Fruit fly (Drosophila melanogaster) whole organism, embryonic: ENCODE data around the gene Tnks.

Experiments
- Atf3 ChIP-seq: fragments of 200-800 bp; sonication (Bioruptor generic); optimal IDR thresholded peaks from 3 replicates; lab custom pipeline; 2016; ENCODE audit warnings: missing biosample characterization, missing genetic modification characterization
- CG10147 ChIP-seq: fragments of 200-800 bp; sonication (Bioruptor generic); optimal IDR thresholded peaks from 2 replicates; lab custom pipeline; 2019; ENCODE audit warnings: missing biosample characterization, mild to moderate bottlenecking, missing genetic modification characterization, moderate library complexity
- CG10366 ChIP-seq: fragments of 200-800 bp; sonication (Bioruptor generic); IDR thresholded peaks from 2 replicates; pipeline ENCODE4 v1.3.6; 2022; ENCODE audit warnings: missing biosample characterization, missing genetic modification characterization
- CG12744 ChIP-seq: fragments of 200-800 bp; sonication (Bioruptor generic); optimal IDR thresholded peaks from 2 replicates; lab custom pipeline; 2016; ENCODE audit warnings: missing biosample characterization, missing genetic modification characterization
- CG12769 ChIP-seq: fragments of 200-800 bp; sonication (Bioruptor generic); optimal IDR thresholded peaks from 2 replicates; lab custom pipeline; 2019; ENCODE audit warnings: missing biosample characterization, mild to moderate bottlenecking, missing genetic modification characterization, moderate library complexity
- CG13775 ChIP-seq: fragments of 200-800 bp; sonication (Bioruptor generic); optimal IDR thresholded peaks from 3 replicates; lab custom pipeline; 2017; ENCODE audit warnings: missing biosample characterization, mild to moderate bottlenecking, missing genetic modification characterization
- CG14965 ChIP-seq: fragments of 200-800 bp; sonication (Bioruptor generic); optimal IDR thresholded peaks from 2 replicates; lab custom pipeline; 2016; ENCODE audit warnings: missing biosample characterization, missing genetic modification characterization, borderline replicate concordance
- CG15073 ChIP-seq: fragments of 200-800 bp; sonication (Bioruptor generic); optimal IDR thresholded peaks from 2 replicates; lab custom pipeline; 2016; ENCODE audit warnings: missing biosample characterization, missing genetic modification characterization
- CG16813 ChIP-seq: fragments of 200-800 bp; sonication (Bioruptor generic); IDR thresholded peaks from 3 replicates; pipeline ENCODE4 v1.3.6; 2022; ENCODE audit warnings: missing biosample characterization, missing genetic modification characterization; ENCODE audit not compliant: partially characterized antibody
- CG18599 ChIP-seq: fragments of 200-800 bp; sonication (Bioruptor generic); optimal IDR thresholded peaks from 3 replicates; lab custom pipeline; 2017; ENCODE audit warnings: missing biosample characterization, missing genetic modification characterization, mild to moderate bottlenecking, moderate library complexity, missing genetic modification reagents
- CG2129 ChIP-seq: fragments of 200-800 bp; sonication (Bioruptor generic); IDR thresholded peaks from 2 replicates; pipeline ENCODE4 v1.3.6; 2022; ENCODE audit warnings: missing biosample characterization, missing genetic modification characterization; ENCODE audit not compliant: partially characterized antibody
- CG2202 ChIP-seq: fragments of 200-800 bp; sonication (Bioruptor generic); optimal IDR thresholded peaks from 2 replicates; lab custom pipeline; 2018; ENCODE audit warnings: missing biosample characterization, mild to moderate bottlenecking, missing genetic modification characterization
- CG2678 ChIP-seq: fragments of 200-800 bp; sonication (Bioruptor generic); optimal IDR thresholded peaks from 3 replicates; lab custom pipeline; 2019; ENCODE audit warnings: missing biosample characterization, mild to moderate bottlenecking, missing genetic modification characterization, moderate library complexity
- CG30403 ChIP-seq: fragments of 200-800 bp; sonication (Bioruptor generic); optimal IDR thresholded peaks from 3 replicates; lab custom pipeline; 2016; ENCODE audit warnings: missing biosample characterization, missing genetic modification characterization
- CG31441 ChIP-seq: fragments of 200-800 bp; sonication (Bioruptor generic); IDR thresholded peaks from 2 replicates; pipeline ENCODE4 v1.3.6; 2022; ENCODE audit warnings: missing biosample characterization, missing genetic modification characterization
- CG34224 ChIP-seq: fragments of 200-800 bp; sonication (Bioruptor generic); IDR thresholded peaks from 3 replicates; pipeline ENCODE4 v1.3.6; 2022; ENCODE audit warnings: missing biosample characterization, missing genetic modification characterization; ENCODE audit not compliant: partially characterized antibody
- CG6272 ChIP-seq: fragments of 200-800 bp; sonication (Bioruptor generic); IDR thresholded peaks from 2 replicates; pipeline ENCODE4 v1.3.6; 2022; ENCODE audit warnings: missing biosample characterization, missing genetic modification characterization
- CG7372 ChIP-seq: fragments of 200-800 bp; sonication (Bioruptor generic); IDR thresholded peaks from 2 replicates; pipeline ENCODE4 v1.3.6; 2022; ENCODE audit warnings: missing biosample characterization, missing genetic modification characterization
- CG7745 ChIP-seq: fragments of 200-800 bp; sonication (Bioruptor generic); optimal IDR thresholded peaks from 2 replicates; lab custom pipeline; 2018; ENCODE audit warnings: missing biosample characterization, mild to moderate bottlenecking, missing genetic modification characterization, moderate library complexity
- CG7786 ChIP-seq: fragments of 200-800 bp; sonication (Bioruptor generic); optimal IDR thresholded peaks from 2 replicates; lab custom pipeline; 2016; ENCODE audit warnings: missing biosample characterization, missing genetic modification characterization
- CrebB ChIP-seq: fragments of 200-800 bp; sonication (Bioruptor generic); optimal IDR thresholded peaks from 3 replicates; lab custom pipeline; 2018; ENCODE audit warnings: missing biosample characterization, mild to moderate bottlenecking, missing genetic modification characterization
- D19A ChIP-seq: fragments of 200-800 bp; optimal IDR thresholded peaks from 3 replicates; lab custom pipeline; 2019; ENCODE audit warnings: missing biosample characterization, mild to moderate bottlenecking, missing genetic modification characterization, moderate library complexity
- Dek ChIP-seq: fragments of 200-800 bp; sonication (Bioruptor generic); optimal IDR thresholded peaks from 3 replicates; lab custom pipeline; 2019; ENCODE audit warnings: missing biosample characterization, mild to moderate bottlenecking, missing genetic modification characterization, moderate library complexity
- H2.0 ChIP-seq: fragments of 200-800 bp; sonication (Bioruptor generic); IDR thresholded peaks from 2 replicates; pipeline ENCODE4 v1.3.6; 2022; ENCODE audit warnings: missing biosample characterization, missing genetic modification characterization
- Mad ChIP-seq: fragments of 200-800 bp; sonication (Bioruptor generic); optimal IDR thresholded peaks from 2 replicates; lab custom pipeline; 2016; ENCODE audit warnings: missing biosample characterization, missing genetic modification characterization
- NK7.1 ChIP-seq: fragments of 200-800 bp; sonication (Bioruptor generic); optimal IDR thresholded peaks from 3 replicates; lab custom pipeline; 2016; ENCODE audit warnings: missing biosample characterization, missing genetic modification characterization
- Oli ChIP-seq: fragments of 200-800 bp; sonication (Bioruptor generic); optimal IDR thresholded peaks from 2 replicates; lab custom pipeline; 2018; ENCODE audit warnings: missing biosample characterization, mild to moderate bottlenecking, missing genetic modification characterization, moderate library complexity
- Pdp1 ChIP-seq, 2 experiments: fragments of 200-800 bp; sonication (Bioruptor generic); optimal IDR thresholded peaks; 3 replicates each; lab custom pipeline; 2016; ENCODE audit warnings: missing biosample characterization in 2 of 2, missing genetic modification characterization in 2 of 2, mild to moderate bottlenecking in 1 of 2, moderate library complexity in 1 of 2
- Scr ChIP-seq: fragments of 200-800 bp; sonication (Bioruptor generic); IDR thresholded peaks from 2 replicates; pipeline ENCODE4 v1.3.6; 2022; ENCODE audit warnings: missing biosample characterization, missing genetic modification characterization; ENCODE audit not compliant: partially characterized antibody
- Sox102F ChIP-seq: fragments of 200-800 bp; sonication (Bioruptor generic); optimal IDR thresholded peaks from 2 replicates; lab custom pipeline; 2018; ENCODE audit warnings: missing biosample characterization, mild to moderate bottlenecking, missing genetic modification characterization, moderate library complexity
- Tbp ChIP-seq: fragments of >200 bp; optimal IDR thresholded peaks from 2 replicates; lab custom pipeline; 2018; ENCODE audit warnings: missing biosample characterization, missing genetic modification characterization
- YL-1 ChIP-seq: fragments of 200-800 bp; sonication (Bioruptor generic); optimal IDR thresholded peaks from 3 replicates; lab custom pipeline; 2017; ENCODE audit warnings: missing biosample characterization, mild to moderate bottlenecking, missing genetic modification characterization
- ab ChIP-seq: fragments of 200-800 bp; sonication (Bioruptor generic); optimal IDR thresholded peaks from 2 replicates; lab custom pipeline; 2016; ENCODE audit warnings: missing biosample characterization, missing genetic modification characterization
- ase ChIP-seq: fragments of 200-800 bp; sonication (Bioruptor generic); IDR thresholded peaks from 3 replicates; pipeline ENCODE4 v1.3.6; 2022; ENCODE audit warnings: missing biosample characterization, missing genetic modification characterization
- corto ChIP-seq: fragments of 200-800 bp; sonication (Bioruptor generic); optimal IDR thresholded peaks from 2 replicates; lab custom pipeline; 2016; ENCODE audit warnings: missing biosample characterization, mild to moderate bottlenecking, missing genetic modification characterization, moderate library complexity
- fd3F ChIP-seq: fragments of 200-800 bp; sonication (Bioruptor generic); optimal IDR thresholded peaks from 2 replicates; lab custom pipeline; 2018; ENCODE audit warnings: missing biosample characterization, mild to moderate bottlenecking, missing genetic modification characterization, moderate library complexity
- grn ChIP-seq: fragments of 200-800 bp; sonication (Bioruptor generic); optimal IDR thresholded peaks from 3 replicates; lab custom pipeline; 2017; ENCODE audit warnings: missing biosample characterization, missing genetic modification characterization
- gsb-n ChIP-seq: fragments of 200-800 bp; sonication (Bioruptor generic); optimal IDR thresholded peaks from 3 replicates; lab custom pipeline; 2018; ENCODE audit warnings: missing biosample characterization, mild to moderate bottlenecking, missing genetic modification characterization
- hth ChIP-seq: fragments of >200 bp; optimal IDR thresholded peaks from 2 replicates; lab custom pipeline; 2017; ENCODE audit warnings: inconsistent platforms
- jumu ChIP-seq: fragments of 200-800 bp; sonication (Bioruptor generic); optimal IDR thresholded peaks from 3 replicates; lab custom pipeline; 2016; ENCODE audit warnings: missing biosample characterization, missing genetic modification characterization
- lab ChIP-seq: fragments of 200-800 bp; sonication (Bioruptor generic); optimal IDR thresholded peaks from 3 replicates; lab custom pipeline; 2017; ENCODE audit warnings: missing biosample characterization, missing genetic modification characterization, mild to moderate bottlenecking, moderate library complexity, missing genetic modification reagents
- nmo ChIP-seq: fragments of 200-800 bp; sonication (Bioruptor generic); optimal IDR thresholded peaks from 2 replicates; lab custom pipeline; 2018; ENCODE audit warnings: missing biosample characterization, mild to moderate bottlenecking, missing genetic modification characterization, moderate library complexity
- otp ChIP-seq: fragments of 200-800 bp; sonication (Bioruptor generic); IDR thresholded peaks from 3 replicates; pipeline ENCODE4, ENCODE4 v1.3.6; 2022; ENCODE audit warnings: missing biosample characterization, missing genetic modification characterization
- pho ChIP-seq: fragments of 200-800 bp; sonication (Bioruptor generic); optimal IDR thresholded peaks from 2 replicates; lab custom pipeline; 2016; ENCODE audit warnings: missing biosample characterization, missing genetic modification characterization
- prd ChIP-seq, 3 experiments: fragments of >200 bp in 2 of 3; fragments of 200-800 bp in 1 of 3; sonication (Bioruptor generic) in 1 of 3; optimal IDR thresholded peaks in 2 of 3; IDR thresholded peaks in 1 of 3; 2 replicates in 2 of 3; 3 replicates in 1 of 3; pipeline versions ENCODE4 v1.3.6 to Lab custom; 2017 to 2022; ENCODE audit warnings: missing biosample characterization in 1 of 3, missing genetic modification characterization in 1 of 3
- psq ChIP-seq: fragments of 200-800 bp; sonication (Bioruptor generic); optimal IDR thresholded peaks from 2 replicates; lab custom pipeline; 2017; ENCODE audit warnings: missing biosample characterization, missing genetic modification characterization
- repo ChIP-seq: fragments of 200-800 bp; sonication (Bioruptor generic); optimal IDR thresholded peaks from 2 replicates; lab custom pipeline; 2016; ENCODE audit warnings: missing biosample characterization, missing genetic modification characterization
- slp2 ChIP-seq: fragments of 200-800 bp; sonication (Bioruptor generic); optimal IDR thresholded peaks from 2 replicates; lab custom pipeline; 2016; ENCODE audit warnings: missing biosample characterization, missing genetic modification characterization
- sob ChIP-seq: fragments of 200-800 bp; sonication (Bioruptor generic); IDR thresholded peaks from 2 replicates; pipeline ENCODE4 v1.3.6; 2022; ENCODE audit warnings: missing biosample characterization, missing genetic modification characterization
- tx ChIP-seq: fragments of 200-800 bp; sonication (Bioruptor generic); optimal IDR thresholded peaks from 2 replicates; lab custom pipeline; 2016; ENCODE audit warnings: missing biosample characterization, missing genetic modification characterization
- zen ChIP-seq: fragments of 200-800 bp; sonication (Bioruptor generic); optimal IDR thresholded peaks from 3 replicates; lab custom pipeline; 2018; ENCODE audit warnings: missing biosample characterization, mild to moderate bottlenecking, missing genetic modification characterization, moderate library complexity

Tnks gene

dm6 chr3R:25640463-25640862, 20.6 kb downstream of the Tnks start (continued):
- TF ChIP-seq tx (GFP tag; lab: Kevin White, UChicago), result no peak
- peak; percentile 85 for TF ChIP-seq zen
- TF ChIP-seq psq, result no peak
- TF ChIP-seq CG7745 (tag; lab: Kevin White, UChicago), result no peak
- TF ChIP-seq sob (GFP tag; lab: Robert Waterston, UW), result no peak
- no peak for TF ChIP-seq grn (GFP tag; lab: Kevin White, UChicago)
- TF ChIP-seq CG18599 (GFP tag; lab: Kevin White, UChicago), result peak; percentile 46
- no peak for TF ChIP-seq Scr
- peak; percentile 43 for TF ChIP-seq CG13775 (GFP tag; lab: Kevin White, UChicago)
- no peak for TF ChIP-seq hth (lab: Kevin White, UChicago)
- peak; percentile 60 for TF ChIP-seq Oli
- TF ChIP-seq prd (optimal IDR thresholded peaks at IDR 0.05; lab: Kevin White, UChicago), result no peak
- peak; percentile 90 for TF ChIP-seq prd (GFP tag; IDR thresholded peaks at IDR 0.05; lab: Robert Waterston, UW)
- no peak for TF ChIP-seq otp (GFP tag; lab: Robert Waterston, UW)
- peak; percentile 96 for TF ChIP-seq corto (GFP tag; lab: Kevin White, UChicago)
- TF ChIP-seq CG12744, result peak; percentile 6
- TF ChIP-seq repo (GFP tag; lab: Kevin White, UChicago), result no peak
- TF ChIP-seq slp2 (GFP tag; lab: Kevin White, UChicago), result peak; percentile 11
- TF ChIP-seq CG2202 (tag; lab: Kevin White, UChicago), result peak; percentile 21
- TF ChIP-seq Dek (tag; lab: Kevin White, UChicago), result no peak
- no peak for TF ChIP-seq CG7786 (GFP tag; lab: Kevin White, UChicago)
- TF ChIP-seq NK7.1 (GFP tag; lab: Kevin White, UChicago), result no peak
- peak; percentile 61 for TF ChIP-seq CG31441
- no peak for TF ChIP-seq CG7372
- TF ChIP-seq CG30403 (GFP tag; lab: Kevin White, UChicago), result peak; percentile 53
- TF ChIP-seq Mad (GFP tag; lab: Kevin White, UChicago), result peak; percentile 50
- TF ChIP-seq pho, result no peak
- no peak for TF ChIP-seq CG34224 (GFP tag; lab: Robert Waterston, UW)
- no peak for TF ChIP-seq Tbp (GFP tag; lab: Kevin White, UChicago)
- TF ChIP-seq jumu (GFP tag; lab: Kevin White, UChicago), result peak; percentile 29
- TF ChIP-seq gsb-n (tag; lab: Kevin White, UChicago), result peak; percentile 13
- peak; percentile 62 for TF ChIP-seq nmo (GFP tag; lab: Kevin White, UChicago)
- no peak for TF ChIP-seq ab (GFP tag; lab: Kevin White, UChicago)
- no peak for TF ChIP-seq CG16813 (GFP tag; lab: Robert Waterston, UW)
- peak; percentile 61 for TF ChIP-seq H2.0 (GFP tag; lab: Robert Waterston, UW)
- TF ChIP-seq YL-1 (GFP tag; lab: Kevin White, UChicago), result no peak
- TF ChIP-seq CG10366 (GFP tag; lab: Robert Waterston, UW), result peak; percentile 56
- peak; percentile 47; the same call in 1 of the 3 replicates for TF ChIP-seq ase (GFP tag; lab: Robert Waterston, UW)
- TF ChIP-seq CG12769 (tag; lab: Kevin White, UChicago), result peak; percentile 29
- no peak for TF ChIP-seq fd3F (GFP tag; lab: Kevin White, UChicago)
- TF ChIP-seq Atf3 (GFP tag; lab: Kevin White, UChicago), result no peak
- peak; percentile 62 for TF ChIP-seq CG2678
- no peak for TF ChIP-seq CrebB (tag; lab: Kevin White, UChicago)
- TF ChIP-seq CG10147 (GFP tag; lab: Kevin White, UChicago), result no peak
- TF ChIP-seq lab (GFP tag; lab: Kevin White, UChicago), result peak; percentile 38
- peak; percentile 30 to 39 for TF ChIP-seq Pdp1 (GFP tag; optimal IDR thresholded peaks at IDR 0.05; lab: Kevin White, UChicago)
- no peak for TF ChIP-seq CG15073 (GFP tag; lab: Kevin White, UChicago)
- no peak for TF ChIP-seq CG14965 (GFP tag; lab: Kevin White, UChicago)
- peak; percentile 56 for TF ChIP-seq D19A
- peak; percentile 60 for TF ChIP-seq Sox102F
- no peak for TF ChIP-seq CG6272
- no peak for TF ChIP-seq CG2129 (GFP tag; lab: Robert Waterston, UW)
